Worm (Caenorhabditis elegans) whole organism, young adult: ENCODE data around the gene Y51B9A.9.

Experiments
- B0261.1 ChIP-seq: sonication (generic microtip); optimal IDR thresholded peaks from 2 replicates; lab custom pipeline; 2016; ENCODE audit warnings: mild to moderate bottlenecking, missing genetic modification characterization, moderate library complexity, missing compliant biosample characterization
- F49E8.2 ChIP-seq: sonication (generic microtip); optimal IDR thresholded peaks from 3 replicates; lab custom pipeline; 2017; ENCODE audit warnings: missing genetic modification characterization, mild to moderate bottlenecking, missing compliant biosample characterization, antibody characterized with exemption, moderate library complexity; ENCODE audit not compliant: insufficient read depth
- F57A8.1 ChIP-seq: fragments of 200-800 bp; sonication (Bioruptor generic); optimal IDR thresholded peaks from 2 replicates; lab custom pipeline; 2018; ENCODE audit warnings: mild to moderate bottlenecking, missing genetic modification characterization, moderate library complexity, missing compliant biosample characterization
- Y79H2A.3 ChIP-seq: fragments of 200-800 bp; sonication (Bioruptor generic); conservative IDR thresholded peaks from 2 replicates; pipeline ENCODE4 v1.3.6; 2022; ENCODE audit warnings: missing genetic modification reagents, missing genetic modification characterization, missing compliant biosample characterization
- Y95B8A.8 ChIP-seq: fragments of 200-800 bp; sonication (Bioruptor generic); IDR thresholded peaks from 2 replicates; pipeline ENCODE4 v1.3.6; 2022; ENCODE audit warnings: missing genetic modification reagents, missing genetic modification characterization, missing compliant biosample characterization
- attf-3 ChIP-seq: fragments of 200-800 bp; sonication (Bioruptor generic); conservative IDR thresholded peaks from 2 replicates; pipeline ENCODE4 v1.3.6; 2022; ENCODE audit warnings: missing genetic modification reagents, missing genetic modification characterization, missing compliant biosample characterization
- him-1 ChIP-seq: sonication (generic microtip); optimal IDR thresholded peaks from 2 replicates; lab custom pipeline; 2016; ENCODE audit warnings: missing genotype, missing genetic modification reagents, missing genetic modification characterization, missing compliant biosample characterization
- let-607 ChIP-seq, 2 experiments: fragments of 200-800 bp in 1 of 2; sonication (Bioruptor generic) in 1 of 2; sonication (generic microtip) in 1 of 2; optimal IDR thresholded peaks; 2 replicates each; lab custom pipeline; 2016 to 2018; ENCODE audit warnings: mild to moderate bottlenecking in 2 of 2, missing compliant biosample characterization in 2 of 2, missing genetic modification characterization in 2 of 2, moderate library complexity in 2 of 2, missing genotype in 1 of 2
- lin-40 ChIP-seq: sonication (generic microtip); optimal IDR thresholded peaks from 2 replicates; lab custom pipeline; 2016; ENCODE audit warnings: missing genetic modification characterization, mild to moderate bottlenecking, missing compliant biosample characterization, missing genotype, missing genetic modification reagents
- lsl-1 ChIP-seq: fragments of 200-800 bp; sonication (Bioruptor generic); optimal IDR thresholded peaks from 2 replicates; lab custom pipeline; 2018; ENCODE audit warnings: mild to moderate bottlenecking, missing genetic modification characterization, moderate library complexity, missing compliant biosample characterization
- madf-10 ChIP-seq: sonication (generic microtip); optimal IDR thresholded peaks from 2 replicates; lab custom pipeline; 2016; ENCODE audit warnings: mild to moderate bottlenecking, missing genetic modification characterization, missing compliant biosample characterization
- mel-28 ChIP-seq: sonication (generic microtip); optimal IDR thresholded peaks from 2 replicates; lab custom pipeline; 2016; ENCODE audit warnings: borderline replicate concordance, mild to moderate bottlenecking, missing genetic modification characterization, missing compliant biosample characterization
- nfya-1 ChIP-seq: sonication (generic microtip); optimal IDR thresholded peaks from 2 replicates; lab custom pipeline; 2017; ENCODE audit warnings: antibody characterized with exemption, missing compliant biosample characterization, missing genetic modification characterization, borderline replicate concordance; ENCODE audit not compliant: insufficient read depth
- nhr-90 ChIP-seq: sonication (generic microtip); optimal IDR thresholded peaks from 2 replicates; lab custom pipeline; 2016; ENCODE audit warnings: missing genotype, mild to moderate bottlenecking, missing genetic modification characterization, missing compliant biosample characterization
- pbrm-1 ChIP-seq: fragments of 200-800 bp; sonication (Bioruptor generic); IDR thresholded peaks from 2 replicates; pipeline ENCODE4 v1.3.6; 2022; ENCODE audit warnings: missing genetic modification reagents, missing genetic modification characterization, missing compliant biosample characterization
- pha-4 ChIP-seq: fragments of 150-350 bp; sonication (generic microtip); optimal IDR thresholded peaks from 2 replicates; lab custom pipeline; 2014; ENCODE audit warnings: missing biosample characterization, missing genetic modification reagents, missing genetic modification characterization
- rcor-1 ChIP-seq: fragments of 200-800 bp; sonication (Bioruptor generic); IDR thresholded peaks from 2 replicates; pipeline ENCODE4 v1.3.6; 2022; ENCODE audit warnings: missing genetic modification reagents, missing genetic modification characterization, missing compliant biosample characterization
- sea-2 ChIP-seq: fragments of 200-800 bp; sonication (Bioruptor generic); IDR thresholded peaks from 2 replicates; pipeline ENCODE4 v1.3.6; 2022; ENCODE audit warnings: missing genetic modification characterization, missing compliant biosample characterization
- tbx-9 ChIP-seq: sonication (generic microtip); optimal IDR thresholded peaks from 2 replicates; lab custom pipeline; 2016; ENCODE audit warnings: borderline replicate concordance, missing genetic modification characterization, inconsistent platforms, missing compliant biosample characterization
- xnd-1 ChIP-seq: sonication (generic microtip); optimal IDR thresholded peaks from 2 replicates; lab custom pipeline; 2016; ENCODE audit warnings: missing genotype, missing genetic modification reagents, missing genetic modification characterization, missing compliant biosample characterization
- zim-3 ChIP-seq: sonication (generic microtip); optimal IDR thresholded peaks from 2 replicates; lab custom pipeline; 2017; ENCODE audit warnings: mild to moderate bottlenecking, missing genetic modification characterization, moderate library complexity, missing compliant biosample characterization

The Y51B9A.9 gene

DNA sequence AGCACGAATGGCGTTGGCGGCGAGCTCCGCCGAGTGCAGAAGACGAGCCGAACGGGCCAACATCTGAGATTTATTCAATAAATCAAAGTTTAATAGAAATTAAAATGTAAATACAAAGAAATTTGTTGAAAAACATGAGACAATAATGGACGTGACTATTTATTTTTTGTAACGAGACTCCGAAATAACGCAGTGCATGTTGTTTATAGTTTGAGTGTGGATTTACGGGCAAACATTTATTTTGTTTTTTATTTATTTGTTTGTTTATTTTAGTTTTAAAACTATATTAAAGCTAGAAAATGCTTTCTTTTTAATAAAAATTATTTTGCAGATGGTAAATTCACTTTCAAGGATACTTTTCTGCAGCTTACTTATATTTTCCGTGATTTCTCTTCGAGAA is 44.7 kb downstream of the Y51B9A.9 start, which contains the start of the genes sdhb-1 and cup-15:
Gene sdhb-1, minus strand, starts transcription at position 63 of the 400 bp plus-strand sequence.
Gene cup-15, plus strand, starts transcription at position 332 of the 400 bp plus-strand sequence.
- TF ChIP-seq let-607 (tag; optimal IDR thresholded peaks at IDR 0.05; lab: Kevin White, UChicago) (no peak), attf-3 (peak; percentile 87)
- TF ChIP-seq, all 124 proteins: peak for 1

DNA sequence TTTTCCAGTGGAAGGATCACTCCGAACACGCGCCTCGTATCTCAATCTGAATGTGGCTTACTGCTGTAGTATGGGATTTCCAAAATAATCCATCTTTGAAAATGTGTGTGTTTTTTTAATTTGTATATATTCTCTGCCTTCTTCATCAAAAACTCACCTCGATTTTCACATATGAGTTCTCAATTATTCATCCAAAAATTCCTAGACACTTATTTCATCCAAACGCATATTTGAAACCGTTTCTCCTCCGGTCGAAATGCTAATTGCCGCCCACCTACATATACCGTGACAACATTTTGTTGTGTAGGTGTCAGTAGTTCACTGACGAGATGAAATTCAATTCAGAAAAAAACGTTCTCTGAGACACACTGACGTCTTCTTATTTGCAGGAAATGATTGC is 50.0 kb downstream of the Y51B9A.9 start:
- TF ChIP-seq madf-10 (tag; lab: Kevin White, UChicago) (no peak), him-1 (tag; lab: Kevin White, UChicago) (no peak), lsl-1 (GFP tag; lab: Kevin White, UChicago) (no peak), rcor-1 (GFP tag; lab: Robert Waterston, UW) (no peak), nhr-90 (tag; lab: Kevin White, UChicago) (no peak), pbrm-1 (GFP tag; lab: Robert Waterston, UW) (no peak), F49E8.2 (no peak), F57A8.1 (GFP tag; lab: Kevin White, UChicago) (no peak)
- TF ChIP-seq, all 124 proteins: peak for 0

DNA sequence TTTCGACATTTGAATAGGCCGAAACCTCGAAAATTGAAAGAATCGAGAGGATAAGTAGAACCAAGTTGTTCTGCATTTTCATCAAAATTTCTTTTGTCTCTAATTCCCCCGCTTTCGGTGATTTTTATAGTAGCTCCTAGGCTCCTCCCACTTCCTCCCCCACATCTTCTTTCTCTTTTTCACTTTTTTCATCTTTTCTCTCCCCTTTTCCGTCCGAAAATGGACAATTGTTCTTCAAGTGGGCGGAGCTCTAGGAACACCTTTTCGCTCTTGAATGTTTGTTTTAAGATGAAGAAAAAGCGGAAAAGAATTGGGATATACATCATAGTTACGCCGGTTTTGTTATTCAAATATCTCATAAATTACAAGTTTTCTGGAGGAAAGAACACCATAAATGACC is 50.9 kb downstream of the Y51B9A.9 start, which contains the start of gene F42A8.1:
Gene F42A8.1, minus strand, starts transcription at position 101 of the 400 bp plus-strand sequence.
- TF ChIP-seq mel-28 (tag; lab: Kevin White, UChicago) (no peak), pha-4 (tag; lab: Kevin White, UChicago) (no peak), lin-40 (no peak), F49E8.2 (no peak), zim-3 (no peak), sea-2 (GFP tag; lab: Robert Waterston, UW) (no peak)

DNA sequence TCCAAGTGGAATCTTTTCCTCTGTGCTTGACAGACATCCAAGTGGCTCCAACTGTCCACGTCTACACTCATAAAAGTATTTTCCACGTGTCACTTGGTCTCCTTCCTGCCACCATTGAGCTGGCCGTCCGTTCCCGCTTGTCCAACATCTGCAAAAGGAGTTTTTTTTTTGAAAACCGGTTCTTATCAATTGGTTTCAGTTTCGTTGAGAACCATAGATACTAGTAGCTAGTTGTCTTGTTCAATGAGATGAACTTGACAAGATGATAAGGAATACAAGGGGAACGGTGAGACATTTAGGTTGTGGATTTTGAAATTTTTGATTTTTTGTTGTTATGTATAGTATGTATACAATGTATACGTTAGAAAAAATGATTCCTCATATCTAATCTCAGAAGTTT is 51.6 kb downstream of the Y51B9A.9 start:
- TF ChIP-seq Y95B8A.8 (no peak), B0261.1 (tag; lab: Kevin White, UChicago) (no peak), tbx-9 (tag; lab: Kevin White, UChicago) (no peak), Y79H2A.3 (GFP tag; lab: Robert Waterston, UW) (no peak), let-607 (tag; optimal IDR thresholded peaks at IDR 0.05; lab: Kevin White, UChicago) (no peak), nfya-1 (tag; lab: Kevin White, UChicago) (no peak), xnd-1 (tag; lab: Kevin White, UChicago) (no peak)
